Fruit fly (Drosophila melanogaster) whole organism, pupa: ENCODE data around the gene Elo68alpha.

Experiments used
- CG10348 ChIP-seq: fragments of 200-800 bp; sonication (Bioruptor generic); IDR thresholded peaks from 2 replicates; pipeline ENCODE4 v1.3.6; 2022; ENCODE audit warnings: missing biosample characterization, missing genetic modification characterization
- CG12605 ChIP-seq: fragments of 200-800 bp; sonication (Bioruptor generic); IDR thresholded peaks from 2 replicates; pipeline ENCODE4 v1.3.6; 2022; ENCODE audit warnings: missing biosample characterization, missing genetic modification characterization
- CG13204 ChIP-seq: fragments of 200-800 bp; sonication (Bioruptor generic); optimal IDR thresholded peaks from 2 replicates; lab custom pipeline; 2018; ENCODE audit warnings: missing biosample characterization, mild to moderate bottlenecking, missing genetic modification characterization, moderate library complexity
- CG14655 ChIP-seq: fragments of 200-800 bp; sonication (Bioruptor generic); optimal IDR thresholded peaks from 3 replicates; lab custom pipeline; 2017; ENCODE audit warnings: mild to moderate bottlenecking, missing biosample characterization, missing genetic modification reagents, missing genetic modification characterization
- CG15710 ChIP-seq: fragments of 200-800 bp; sonication (Bioruptor generic); optimal IDR thresholded peaks from 2 replicates; lab custom pipeline; 2018; ENCODE audit warnings: missing biosample characterization, mild to moderate bottlenecking, missing genetic modification characterization, moderate library complexity
- CG17806 ChIP-seq: fragments of 200-800 bp; sonication (Bioruptor generic); optimal IDR thresholded peaks from 2 replicates; lab custom pipeline; 2018; ENCODE audit warnings: missing biosample characterization, mild to moderate bottlenecking, missing genetic modification characterization, moderate library complexity
- CG32121 ChIP-seq: fragments of 200-800 bp; sonication (Bioruptor generic); IDR thresholded peaks from 2 replicates; pipeline ENCODE4 v1.3.6; 2022; ENCODE audit warnings: missing biosample characterization, missing genetic modification characterization
- CG34367 ChIP-seq: fragments of 200-800 bp; sonication (Bioruptor generic); optimal IDR thresholded peaks from 2 replicates; lab custom pipeline; 2018; ENCODE audit warnings: missing biosample characterization, mild to moderate bottlenecking, missing genetic modification characterization
- CG4496 ChIP-seq: fragments of 200-800 bp; sonication (Bioruptor generic); IDR thresholded peaks from 3 replicates; pipeline ENCODE4 v1.3.6; 2022; ENCODE audit warnings: missing biosample characterization, missing genetic modification characterization
- CG8159 ChIP-seq: fragments of 200-800 bp; sonication (Bioruptor generic); optimal IDR thresholded peaks from 3 replicates; lab custom pipeline; 2018; ENCODE audit warnings: missing biosample characterization, mild to moderate bottlenecking, missing genetic modification characterization, moderate library complexity
- CG8301 ChIP-seq: fragments of 200-800 bp; sonication (Bioruptor generic); optimal IDR thresholded peaks from 2 replicates; lab custom pipeline; 2018; ENCODE audit warnings: missing biosample characterization, mild to moderate bottlenecking, missing genetic modification characterization
- CG9948 ChIP-seq: fragments of 200-800 bp; sonication (Bioruptor generic); optimal IDR thresholded peaks from 2 replicates; lab custom pipeline; 2018; ENCODE audit warnings: missing biosample characterization, mild to moderate bottlenecking, missing genetic modification characterization, moderate library complexity
- D1 ChIP-seq: fragments of 200-800 bp; sonication (Bioruptor generic); optimal IDR thresholded peaks from 2 replicates; lab custom pipeline; 2018; ENCODE audit warnings: missing biosample characterization, mild to moderate bottlenecking, missing genetic modification characterization, moderate library complexity
- EcR ChIP-seq: fragments of 200-800 bp; sonication (Bioruptor generic); optimal IDR thresholded peaks from 3 replicates; lab custom pipeline; 2019; ENCODE audit warnings: missing biosample characterization, missing genetic modification characterization, mild to moderate bottlenecking, moderate library complexity, missing genetic modification reagents
- Ets98B ChIP-seq: fragments of 200-800 bp; sonication (Bioruptor generic); IDR thresholded peaks from 2 replicates; pipeline ENCODE4 v1.3.6; 2022; ENCODE audit warnings: missing biosample characterization, missing genetic modification characterization
- Pif1A ChIP-seq: fragments of 200-800 bp; sonication (Bioruptor generic); optimal IDR thresholded peaks from 3 replicates; lab custom pipeline; 2016; ENCODE audit warnings: missing biosample characterization, missing genetic modification characterization
- Pif1B ChIP-seq: fragments of 200-800 bp; sonication (Bioruptor generic); optimal IDR thresholded peaks from 3 replicates; lab custom pipeline; 2016; ENCODE audit warnings: missing biosample characterization, missing genetic modification characterization
- Snoo ChIP-seq: fragments of 200-800 bp; sonication (Bioruptor generic); optimal IDR thresholded peaks from 3 replicates; lab custom pipeline; 2017; ENCODE audit warnings: missing biosample characterization, mild to moderate bottlenecking, missing genetic modification characterization, inconsistent platforms
- fd96Ca ChIP-seq: fragments of 200-800 bp; sonication (Bioruptor generic); IDR thresholded peaks from 3 replicates; pipeline ENCODE4 v1.3.6; 2022; ENCODE audit warnings: missing biosample characterization, missing genetic modification characterization
- gl ChIP-seq: fragments of 200-800 bp; sonication (Bioruptor generic); optimal IDR thresholded peaks from 2 replicates; lab custom pipeline; 2018; ENCODE audit warnings: missing biosample characterization, mild to moderate bottlenecking, missing genetic modification characterization
- rn ChIP-seq: fragments of 200-800 bp; sonication (Bioruptor generic); IDR thresholded peaks from 2 replicates; pipeline ENCODE4 v1.3.6; 2022; ENCODE audit warnings: missing biosample characterization, missing genetic modification characterization

The Elo68alpha gene

DNA sequence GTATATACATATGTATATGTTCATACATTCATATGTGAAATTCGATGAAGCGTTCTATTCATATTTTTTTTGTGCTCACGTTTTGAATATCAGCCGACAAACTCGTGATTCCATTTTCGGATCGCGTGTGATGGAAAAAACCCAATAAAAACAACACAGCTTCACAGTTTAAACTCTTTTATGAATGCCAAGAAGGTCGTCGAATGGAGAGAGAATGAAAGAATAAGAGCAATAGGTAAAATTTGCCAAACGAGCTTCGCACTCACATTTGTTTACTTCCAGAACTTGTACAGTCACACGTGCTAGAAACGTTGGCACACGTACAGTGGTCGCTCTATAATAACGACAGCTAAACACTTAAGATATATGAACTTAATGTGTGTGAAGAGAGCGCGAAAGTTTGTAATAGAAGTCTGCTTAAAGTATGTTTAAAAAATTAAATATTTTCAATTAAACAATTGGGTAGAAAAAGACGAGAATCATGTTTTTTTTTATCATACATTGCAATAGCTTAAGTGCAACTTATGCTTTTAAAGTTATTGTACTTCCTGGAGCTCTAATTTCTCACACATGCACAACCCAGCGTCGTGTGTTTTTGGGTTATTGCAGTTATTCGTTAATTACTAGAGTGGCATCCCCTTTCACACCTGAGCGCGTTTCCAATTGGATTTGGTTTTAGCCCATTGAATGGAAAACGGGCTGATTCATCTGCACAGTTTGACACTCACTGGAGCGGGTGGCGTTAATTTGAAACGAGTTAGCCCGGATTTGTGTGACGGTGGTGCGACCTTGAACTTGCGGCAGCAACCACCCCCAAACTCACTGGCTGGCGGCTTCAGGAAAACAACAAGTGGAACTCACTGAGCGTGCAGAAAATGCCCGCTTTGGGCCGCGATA lies 23.1 kb upstream of the Elo68alpha start:
- TF ChIP-seq Pif1A (GFP tag; lab: Kevin White, UChicago) (no peak), CG17806 (tag; lab: Kevin White, UChicago) (no peak), CG32121 (GFP tag; lab: Robert Waterston, UW) (no peak), CG12605 (GFP tag; lab: Robert Waterston, UW) (no peak), rn (GFP tag; lab: Robert Waterston, UW) (no peak), CG8301 (tag; lab: Kevin White, UChicago) (no peak), gl (tag; lab: Kevin White, UChicago) (no peak), CG14655 (GFP tag; lab: Kevin White, UChicago) (no peak), CG8159 (tag; lab: Kevin White, UChicago) (no peak), CG10348 (GFP tag; lab: Robert Waterston, UW) (no peak), CG9948 (tag; lab: Kevin White, UChicago) (no peak), CG34367 (tag; lab: Kevin White, UChicago) (no peak), CG15710 (tag; lab: Kevin White, UChicago) (no peak), CG13204 (GFP tag; lab: Kevin White, UChicago) (no peak), Ets98B (GFP tag; lab: Robert Waterston, UW) (no peak), EcR (GFP tag; lab: Kevin White, UChicago) (no peak)

DNA sequence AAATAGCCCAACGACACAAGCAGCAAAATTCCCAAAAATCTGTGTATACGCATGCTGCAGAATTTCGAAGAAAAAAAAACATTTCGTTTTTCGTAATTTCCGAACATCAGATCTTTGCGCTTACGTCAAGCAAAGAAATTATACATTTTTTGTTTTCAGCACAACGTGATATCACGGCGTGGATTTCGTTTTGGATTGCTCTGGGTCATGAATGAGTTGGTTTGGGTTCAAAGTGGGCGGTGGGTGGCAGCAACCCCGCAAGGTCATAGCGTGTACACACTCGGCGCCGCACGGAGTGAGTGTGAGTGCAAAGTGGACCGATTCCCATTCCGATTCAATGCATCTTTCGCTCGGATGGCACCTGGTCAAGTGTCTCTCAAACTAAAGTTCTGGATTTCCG lies 22.0 kb upstream of the Elo68alpha start:
- TF ChIP-seq gl (tag; lab: Kevin White, UChicago), result no peak
- no peak for TF ChIP-seq CG12605 (GFP tag; lab: Robert Waterston, UW)
- no peak for TF ChIP-seq Ets98B (GFP tag; lab: Robert Waterston, UW)
- no peak for TF ChIP-seq CG9948 (tag; lab: Kevin White, UChicago)
- TF ChIP-seq CG15710 (tag; lab: Kevin White, UChicago), result no peak

DNA sequence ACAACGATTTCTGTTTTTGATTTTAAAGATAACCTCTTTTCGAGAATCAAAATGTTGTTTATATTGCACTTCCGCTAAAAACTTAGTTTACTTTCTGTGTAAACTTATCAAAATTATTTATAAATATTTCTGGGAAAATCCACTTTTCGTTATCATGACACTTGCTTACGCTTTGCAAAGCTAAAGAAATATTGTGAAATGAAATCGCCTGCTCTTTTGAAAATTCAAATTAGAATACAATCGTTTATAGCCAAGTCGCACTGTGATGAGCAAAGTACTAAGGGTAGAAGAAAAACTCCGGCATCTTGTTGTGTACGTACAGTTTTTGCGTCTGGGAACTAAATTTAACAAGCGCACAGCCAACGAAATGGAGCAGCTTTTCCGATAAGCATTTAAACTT lies 21.6 kb upstream of the Elo68alpha start:
- TF ChIP-seq CG14655 (GFP tag; lab: Kevin White, UChicago), result peak; percentile 47
- no peak for TF ChIP-seq Pif1A (GFP tag; lab: Kevin White, UChicago)

DNA sequence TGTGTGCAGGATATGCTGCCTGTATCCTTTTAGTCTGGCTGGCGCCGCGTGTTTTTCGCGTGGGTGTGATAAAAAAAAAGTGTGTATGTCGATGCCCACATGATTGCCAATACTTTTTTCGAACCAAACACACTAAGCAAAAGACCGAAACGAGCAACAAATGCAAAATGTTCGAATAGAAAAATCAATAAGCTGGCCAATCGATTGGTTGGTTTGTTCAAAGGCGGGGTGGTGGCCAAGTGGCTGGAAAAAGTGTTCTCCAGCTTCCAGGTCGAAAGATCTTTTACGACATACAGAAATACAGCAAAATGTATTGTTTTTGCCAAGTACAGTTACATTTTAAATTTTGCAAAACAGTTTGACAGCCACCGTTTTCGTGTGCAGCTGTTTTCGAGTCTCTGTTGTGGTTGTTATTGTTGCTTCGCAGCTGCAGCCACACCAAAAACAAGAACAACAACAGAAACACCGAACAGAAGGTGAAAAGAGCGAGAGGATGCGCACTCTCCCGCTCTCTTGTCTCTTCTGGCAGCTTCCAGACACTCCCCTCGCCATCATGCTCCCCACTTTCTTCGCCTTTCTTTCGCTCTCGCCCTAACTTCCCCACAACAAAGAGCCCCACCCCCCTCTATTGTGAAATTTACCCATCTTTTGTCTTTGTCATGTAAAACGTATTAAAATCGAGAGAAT lies 20.9 kb upstream of the Elo68alpha start:
- no peak for TF ChIP-seq D1 (tag; lab: Kevin White, UChicago)
- 0 out of 3 replicates have a peak, but pooled peaks have one; percentile 11 for TF ChIP-seq CG4496 (GFP tag; lab: Robert Waterston, UW)

DNA sequence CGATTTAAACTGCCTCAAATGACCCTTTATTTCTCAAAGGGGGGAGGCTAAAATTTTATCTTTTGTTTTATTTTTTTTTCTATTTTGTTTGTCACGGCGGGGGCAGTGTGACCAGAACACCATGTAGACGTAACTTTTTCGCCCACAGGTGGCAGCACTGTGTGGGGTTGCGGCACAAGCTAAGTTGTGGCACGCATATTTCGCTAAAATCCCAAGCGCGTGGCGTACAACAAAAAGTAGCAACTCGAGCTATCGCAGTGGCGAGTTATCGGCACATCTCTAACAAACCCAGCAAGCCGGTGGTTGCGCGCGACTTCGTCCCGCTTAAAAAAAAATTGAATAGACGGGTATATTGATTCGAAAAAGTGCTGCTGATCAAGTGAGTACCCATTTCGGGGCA lies 20.3 kb upstream of the Elo68alpha start, which contains the start of the genes Ufd1 and NaPi-III:
TSS of gene Ufd1 (minus strand) at position 129 of the 400 bp plus-strand sequence.
TSS of gene NaPi-III (plus strand) at position 261 of the 400 bp plus-strand sequence.
- TF ChIP-seq CG17806 (tag; lab: Kevin White, UChicago), result no peak
- peak; percentile 31 for TF ChIP-seq CG15710 (tag; lab: Kevin White, UChicago)
- TF ChIP-seq CG9948 (tag; lab: Kevin White, UChicago), result no peak
- TF ChIP-seq Pif1A (GFP tag; lab: Kevin White, UChicago), result peak; percentile 1
- TF ChIP-seq Ets98B (GFP tag; lab: Robert Waterston, UW), result peak; percentile 76
- no peak for TF ChIP-seq Pif1B (GFP tag; lab: Kevin White, UChicago)
- TF ChIP-seq CG4496 (GFP tag; lab: Robert Waterston, UW), result peak; percentile 76
- TF ChIP-seq EcR (GFP tag; lab: Kevin White, UChicago), result no peak
- TF ChIP-seq CG12605 (GFP tag; lab: Robert Waterston, UW), result no peak
- TF ChIP-seq CG32121 (GFP tag; lab: Robert Waterston, UW), result peak; percentile 69
- no peak for TF ChIP-seq CG8301 (tag; lab: Kevin White, UChicago)
- TF ChIP-seq CG10348 (GFP tag; lab: Robert Waterston, UW), result no peak
- no peak for TF ChIP-seq gl (tag; lab: Kevin White, UChicago)
- no peak for TF ChIP-seq CG34367 (tag; lab: Kevin White, UChicago)
- no peak for TF ChIP-seq CG13204 (GFP tag; lab: Kevin White, UChicago)
- 0 out of 2 replicates have a peak, but pooled peaks have one; percentile 23 for TF ChIP-seq rn (GFP tag; lab: Robert Waterston, UW)
- no peak for TF ChIP-seq CG14655 (GFP tag; lab: Kevin White, UChicago)
- no peak for TF ChIP-seq D1 (tag; lab: Kevin White, UChicago)
- 0 out of 3 replicates have a peak, but pooled peaks have one; percentile 24 for TF ChIP-seq fd96Ca (GFP tag; lab: Robert Waterston, UW)
- no peak for TF ChIP-seq CG8159 (tag; lab: Kevin White, UChicago)
- TF ChIP-seq Snoo (tag; lab: Kevin White, UChicago), result peak; percentile 43
